Fruit fly (Drosophila melanogaster) whole organism, embryonic: Measurements from ENCODE around the gene crm.

ENCODE experiments used
- Aef1 ChIP-seq: fragments of 200-800 bp; sonication (Bioruptor generic); IDR thresholded peaks from 3 replicates; pipeline ENCODE4 v1.3.6; 2022; ENCODE audit warnings: missing biosample characterization, missing genetic modification characterization
- CG10274 ChIP-seq: fragments of 200-800 bp; sonication (Bioruptor generic); optimal IDR thresholded peaks from 3 replicates; lab custom pipeline; 2017; ENCODE audit warnings: missing biosample characterization, mild to moderate bottlenecking, missing genetic modification characterization
- CG10565 ChIP-seq: fragments of 200-800 bp; sonication (Bioruptor generic); optimal IDR thresholded peaks from 3 replicates; lab custom pipeline; 2016; ENCODE audit warnings: missing biosample characterization, mild to moderate bottlenecking, missing genetic modification characterization
- CG11696 ChIP-seq: fragments of 200-800 bp; sonication (Bioruptor generic); IDR thresholded peaks from 2 replicates; pipeline ENCODE4 v1.3.6; 2022; ENCODE audit warnings: missing biosample characterization, missing genetic modification characterization
- CG14860 ChIP-seq: fragments of 200-800 bp; sonication (Bioruptor generic); IDR thresholded peaks from 3 replicates; pipeline ENCODE4 v1.3.6; 2022; ENCODE audit warnings: missing biosample characterization, missing genetic modification characterization; ENCODE audit not compliant: partially characterized antibody
- CG15601 ChIP-seq: fragments of 200-800 bp; sonication (Bioruptor generic); optimal IDR thresholded peaks from 3 replicates; lab custom pipeline; 2019; ENCODE audit warnings: missing biosample characterization, mild to moderate bottlenecking, missing genetic modification characterization, moderate library complexity
- CG18476 ChIP-seq: fragments of 200-800 bp; sonication (Bioruptor generic); optimal IDR thresholded peaks from 2 replicates; lab custom pipeline; 2016; ENCODE audit warnings: missing biosample characterization, mild to moderate bottlenecking, missing genetic modification characterization
- CG2129 ChIP-seq: fragments of 200-800 bp; sonication (Bioruptor generic); IDR thresholded peaks from 2 replicates; pipeline ENCODE4 v1.3.6; 2022; ENCODE audit warnings: missing biosample characterization, missing genetic modification characterization; ENCODE audit not compliant: partially characterized antibody
- CG2678 ChIP-seq: fragments of 200-800 bp; sonication (Bioruptor generic); optimal IDR thresholded peaks from 3 replicates; lab custom pipeline; 2019; ENCODE audit warnings: missing biosample characterization, mild to moderate bottlenecking, missing genetic modification characterization, moderate library complexity
- CG30020 ChIP-seq: fragments of 200-800 bp; optimal IDR thresholded peaks from 2 replicates; lab custom pipeline; 2019; ENCODE audit warnings: missing biosample characterization, mild to moderate bottlenecking, missing genetic modification characterization, moderate library complexity
- CG3163 ChIP-seq: fragments of 200-800 bp; sonication (Bioruptor generic); optimal IDR thresholded peaks from 3 replicates; lab custom pipeline; 2016; ENCODE audit warnings: missing biosample characterization, missing genetic modification characterization
- CG32767 ChIP-seq: fragments of 200-800 bp; sonication (Bioruptor generic); IDR thresholded peaks from 2 replicates; pipeline ENCODE4 v1.3.6; 2022; ENCODE audit warnings: missing biosample characterization, missing genetic modification characterization
- CG33557 ChIP-seq: fragments of 200-800 bp; sonication (Bioruptor generic); optimal IDR thresholded peaks from 2 replicates; lab custom pipeline; 2019; ENCODE audit warnings: missing biosample characterization, mild to moderate bottlenecking, missing genetic modification characterization, moderate library complexity
- CG34422 ChIP-seq: fragments of 200-800 bp; sonication (Bioruptor generic); IDR thresholded peaks from 3 replicates; pipeline ENCODE4 v1.3.6; 2022; ENCODE audit warnings: missing biosample characterization, missing genetic modification characterization
- CG3838 ChIP-seq: fragments of 200-800 bp; sonication (Bioruptor generic); optimal IDR thresholded peaks from 3 replicates; lab custom pipeline; 2016; ENCODE audit warnings: missing biosample characterization, missing genetic modification characterization
- CG4617 ChIP-seq: fragments of 200-800 bp; sonication (Bioruptor generic); optimal IDR thresholded peaks from 3 replicates; lab custom pipeline; 2016; ENCODE audit warnings: missing biosample characterization, missing genetic modification characterization, borderline replicate concordance
- CG4707 ChIP-seq: fragments of 200-800 bp; sonication (Bioruptor generic); optimal IDR thresholded peaks from 2 replicates; lab custom pipeline; 2018; ENCODE audit warnings: missing biosample characterization, mild to moderate bottlenecking, missing genetic modification characterization, moderate library complexity
- CG6854 ChIP-seq: fragments of 200-800 bp; sonication (Bioruptor generic); optimal IDR thresholded peaks from 3 replicates; lab custom pipeline; 2017; ENCODE audit warnings: missing biosample characterization, mild to moderate bottlenecking, missing genetic modification characterization
- CG9727 ChIP-seq: fragments of 200-800 bp; sonication (Bioruptor generic); optimal IDR thresholded peaks from 3 replicates; lab custom pipeline; 2017; ENCODE audit warnings: missing biosample characterization, mild to moderate bottlenecking, missing genetic modification characterization
- CkIIα-i1 ChIP-seq: fragments of 200-800 bp; sonication (Bioruptor generic); IDR thresholded peaks from 2 replicates; pipeline ENCODE4 v1.3.6; 2022; ENCODE audit warnings: missing biosample characterization, missing genetic modification characterization
- E2f2 ChIP-seq: fragments of 200-800 bp; sonication (Bioruptor generic); IDR thresholded peaks from 2 replicates; pipeline ENCODE4 v1.3.6; 2022; ENCODE audit warnings: missing biosample characterization, missing genetic modification characterization
- Fer2 ChIP-seq: fragments of 200-800 bp; sonication (Bioruptor generic); optimal IDR thresholded peaks from 2 replicates; lab custom pipeline; 2018; ENCODE audit warnings: missing biosample characterization, mild to moderate bottlenecking, missing genetic modification characterization, moderate library complexity
- HHEX ChIP-seq: fragments of 200-800 bp; sonication (Bioruptor generic); optimal IDR thresholded peaks from 3 replicates; lab custom pipeline; 2017; ENCODE audit warnings: missing biosample characterization, mild to moderate bottlenecking, missing genetic modification characterization, missing genetic modification reagents
- HmgZ ChIP-seq: fragments of 200-800 bp; sonication (Bioruptor generic); optimal IDR thresholded peaks from 2 replicates; lab custom pipeline; 2018; ENCODE audit warnings: missing biosample characterization, mild to moderate bottlenecking, missing genetic modification characterization
- Hmx ChIP-seq: fragments of 200-800 bp; sonication (Bioruptor generic); optimal IDR thresholded peaks from 2 replicates; lab custom pipeline; 2016; ENCODE audit warnings: missing biosample characterization, missing genetic modification characterization
- Hr78 ChIP-seq, 2 experiments: fragments of 200-800 bp in 1 of 2; fragments of >200 bp in 1 of 2; sonication (Bioruptor generic) in 1 of 2; optimal IDR thresholded peaks; 2 replicates each; lab custom pipeline; 2017 to 2019; ENCODE audit warnings: missing biosample characterization in 2 of 2, missing genetic modification characterization in 2 of 2, mild to moderate bottlenecking in 1 of 2, moderate library complexity in 1 of 2
- Ravus ChIP-seq: fragments of 200-800 bp; sonication (Bioruptor generic); IDR thresholded peaks from 2 replicates; pipeline ENCODE4 v1.3.6; 2022; ENCODE audit warnings: missing biosample characterization, missing genetic modification characterization
- aop ChIP-seq: fragments of 200-800 bp; sonication (Bioruptor generic); IDR thresholded peaks from 2 replicates; pipeline ENCODE4 v1.3.6; 2022; ENCODE audit warnings: missing biosample characterization, missing genetic modification characterization
- bbx ChIP-seq: fragments of 200-800 bp; sonication (Bioruptor generic); IDR thresholded peaks from 2 replicates; pipeline ENCODE4 v1.3.6; 2022; ENCODE audit warnings: missing biosample characterization, missing genetic modification characterization; ENCODE audit not compliant: partially characterized antibody
- dimm ChIP-seq: fragments of 200-800 bp; sonication (Bioruptor generic); IDR thresholded peaks from 2 replicates; pipeline ENCODE4 v1.3.6; 2022; ENCODE audit warnings: missing biosample characterization, missing genetic modification characterization
- disco-r ChIP-seq: fragments of 200-800 bp; sonication (Bioruptor generic); optimal IDR thresholded peaks from 2 replicates; lab custom pipeline; 2016; ENCODE audit warnings: missing biosample characterization, missing genetic modification characterization
- dmrt11E ChIP-seq: fragments of 200-800 bp; sonication (Bioruptor generic); optimal IDR thresholded peaks from 3 replicates; lab custom pipeline; 2018; ENCODE audit warnings: missing biosample characterization, mild to moderate bottlenecking, missing genetic modification characterization, moderate library complexity
- eve ChIP-seq, 2 experiments: fragments of >200 bp; optimal IDR thresholded peaks; 2 replicates each; lab custom pipeline; 2017; ENCODE audit warnings: missing biosample characterization in 2 of 2, missing genetic modification characterization in 2 of 2
- gfzf ChIP-seq: fragments of 200-800 bp; sonication (Bioruptor generic); optimal IDR thresholded peaks from 2 replicates; lab custom pipeline; 2016; ENCODE audit warnings: missing biosample characterization, mild to moderate bottlenecking, missing genetic modification characterization, moderate library complexity
- gsb-n ChIP-seq: fragments of 200-800 bp; sonication (Bioruptor generic); optimal IDR thresholded peaks from 3 replicates; lab custom pipeline; 2018; ENCODE audit warnings: missing biosample characterization, mild to moderate bottlenecking, missing genetic modification characterization
- h ChIP-seq: fragments of >200 bp; optimal IDR thresholded peaks from 2 replicates; lab custom pipeline; 2017
- ind ChIP-seq: fragments of 200-800 bp; sonication (Bioruptor generic); optimal IDR thresholded peaks from 3 replicates; lab custom pipeline; 2016; ENCODE audit warnings: missing biosample characterization, missing genetic modification characterization
- inv ChIP-seq: fragments of 200-800 bp; sonication (Bioruptor generic); IDR thresholded peaks from 2 replicates; pipeline ENCODE4 v1.3.6; 2022; ENCODE audit warnings: missing biosample characterization, missing genetic modification characterization; ENCODE audit not compliant: partially characterized antibody
- mld ChIP-seq: fragments of 200-800 bp; sonication (Bioruptor generic); IDR thresholded peaks from 3 replicates; pipeline ENCODE4 v1.3.6; 2022; ENCODE audit warnings: missing biosample characterization, missing genetic modification characterization; ENCODE audit not compliant: partially characterized antibody
- org-1 ChIP-seq: fragments of 200-800 bp; sonication (Bioruptor generic); optimal IDR thresholded peaks from 2 replicates; lab custom pipeline; 2017; ENCODE audit warnings: missing biosample characterization, missing genetic modification characterization
- p53 ChIP-seq: fragments of 200-800 bp; sonication (Bioruptor generic); optimal IDR thresholded peaks from 2 replicates; lab custom pipeline; 2016; ENCODE audit warnings: missing biosample characterization, missing genetic modification characterization
- pnt ChIP-seq: fragments of 200-800 bp; sonication (Bioruptor generic); optimal IDR thresholded peaks from 3 replicates; lab custom pipeline; 2016; ENCODE audit warnings: missing biosample characterization, missing genetic modification characterization
- ranshi ChIP-seq: fragments of 200-800 bp; sonication (Bioruptor generic); IDR thresholded peaks from 2 replicates; pipeline ENCODE4 v1.3.6; 2022; ENCODE audit warnings: missing biosample characterization, missing genetic modification characterization
- scrt ChIP-seq: fragments of 200-800 bp; sonication (Bioruptor generic); optimal IDR thresholded peaks from 2 replicates; lab custom pipeline; 2018; ENCODE audit warnings: missing biosample characterization, mild to moderate bottlenecking, missing genetic modification characterization, moderate library complexity
- slp2 ChIP-seq: fragments of 200-800 bp; sonication (Bioruptor generic); optimal IDR thresholded peaks from 2 replicates; lab custom pipeline; 2016; ENCODE audit warnings: missing biosample characterization, missing genetic modification characterization
- trem ChIP-seq: fragments of 200-800 bp; optimal IDR thresholded peaks from 3 replicates; lab custom pipeline; 2019; ENCODE audit warnings: missing biosample characterization, mild to moderate bottlenecking, missing genetic modification characterization, moderate library complexity
- ttk ChIP-seq: fragments of 200-800 bp; sonication (Bioruptor generic); IDR thresholded peaks from 2 replicates; pipeline ENCODE4 v2.1.2; 2022; ENCODE audit warnings: missing biosample characterization, missing genetic modification characterization
- tup ChIP-seq: fragments of 200-800 bp; sonication (Bioruptor generic); optimal IDR thresholded peaks from 2 replicates; lab custom pipeline; 2016; ENCODE audit warnings: missing biosample characterization, mild to moderate bottlenecking, missing genetic modification characterization, moderate library complexity
- vfl ChIP-seq: fragments of 200-800 bp; sonication (Bioruptor generic); optimal IDR thresholded peaks from 2 replicates; lab custom pipeline; 2016; ENCODE audit warnings: missing biosample characterization, missing genetic modification characterization
- yki ChIP-seq: fragments of >200 bp; optimal IDR thresholded peaks from 3 replicates; lab custom pipeline; 2018
- z ChIP-seq: fragments of 200-800 bp; sonication (Bioruptor generic); IDR thresholded peaks from 3 replicates; pipeline ENCODE4 v1.3.6; 2022; ENCODE audit warnings: missing biosample characterization, missing genetic modification characterization

Gene crm

dm6 chrX:2703693-2704092 is 34.9 kb downstream of the crm start, which contains the start of gene Ugalt (continued):
- TF ChIP-seq Hr78 (GFP tag; optimal IDR thresholded peaks at IDR 0.05; lab: Kevin White, UChicago) (peak in 1 of 2 experiments; percentile 99), vfl (GFP tag; lab: Kevin White, UChicago) (peak; percentile 100), dmrt11E (tag; lab: Kevin White, UChicago) (peak; percentile 99), tup (GFP tag; lab: Kevin White, UChicago) (peak; percentile 100), CG30020 (peak; percentile 94), CkIIα-i1 (GFP tag; lab: Robert Waterston, UW) (peak; percentile 100), pnt (GFP tag; lab: Kevin White, UChicago) (peak; percentile 100), eve (GFP tag; optimal IDR thresholded peaks at IDR 0.05; lab: Kevin White, UChicago) (peak in 1 of 2 experiments; percentile 85), CG2129 (GFP tag; lab: Robert Waterston, UW) (no peak), Hmx (GFP tag; lab: Kevin White, UChicago) (peak; percentile 99), mld (GFP tag; lab: Robert Waterston, UW) (no peak), ind (GFP tag; lab: Kevin White, UChicago) (peak; percentile 100), CG14860 (GFP tag; lab: Robert Waterston, UW) (no peak), gfzf (GFP tag; lab: Kevin White, UChicago) (peak; percentile 55), CG32767 (peak; percentile 100), CG3838 (peak; percentile 100), CG4707 (GFP tag; lab: Kevin White, UChicago) (peak; percentile 99), slp2 (GFP tag; lab: Kevin White, UChicago) (peak; percentile 100), org-1 (GFP tag; lab: Kevin White, UChicago) (peak; percentile 100), disco-r (GFP tag; lab: Kevin White, UChicago) (peak; percentile 100), bbx (GFP tag; lab: Robert Waterston, UW) (peak; percentile 51), CG11696 (GFP tag; lab: Robert Waterston, UW) (peak; percentile 100), Aef1 (GFP tag; lab: Robert Waterston, UW) (peak; percentile 100), yki (no peak), CG9727 (GFP tag; lab: Kevin White, UChicago) (peak; percentile 100), CG18476 (GFP tag; lab: Kevin White, UChicago) (peak; percentile 100), inv (GFP tag; lab: Robert Waterston, UW) (peak; percentile 34; the same call in 1 of the 2 replicates), CG4617 (GFP tag; lab: Kevin White, UChicago) (peak; percentile 100), CG15601 (tag; lab: Kevin White, UChicago) (peak; percentile 99), CG10565 (peak; percentile 100), aop (GFP tag; lab: Robert Waterston, UW) (peak; percentile 100), h (lab: Kevin White, UChicago) (no peak), E2f2 (GFP tag; lab: Robert Waterston, UW) (peak; percentile 98), ranshi (GFP tag; lab: Robert Waterston, UW) (peak; percentile 100), CG10274 (GFP tag; lab: Kevin White, UChicago) (peak; percentile 99), CG33557 (peak; percentile 99), p53 (GFP tag; lab: Kevin White, UChicago) (peak; percentile 100), Ravus (peak; percentile 100), CG3163 (GFP tag; lab: Kevin White, UChicago) (peak; percentile 99), HmgZ (tag; lab: Kevin White, UChicago) (peak; percentile 100), CG6854 (peak; percentile 100), CG34422 (GFP tag; lab: Robert Waterston, UW) (peak; percentile 100), dimm (peak; percentile 100), ttk (GFP tag; lab: Robert Waterston, UW) (peak; percentile 100), Fer2 (tag; lab: Kevin White, UChicago) (peak; percentile 100), HHEX (GFP tag; lab: Kevin White, UChicago) (peak; percentile 100), CG2678 (tag; lab: Kevin White, UChicago) (peak; percentile 100), scrt (peak; percentile 100), gsb-n (peak; percentile 100), trem (tag; lab: Kevin White, UChicago) (peak; percentile 98), z (peak; percentile 93)
